Worm (Caenorhabditis elegans) whole organism, L1 larva: Measurements from ENCODE around the gene degt-1.

Experiments
- C34B4.2 ChIP-seq: sonication (generic microtip); optimal IDR thresholded peaks from 2 replicates; lab custom pipeline; 2017; ENCODE audit warnings: mild to moderate bottlenecking, missing genetic modification characterization, missing compliant biosample characterization
- F16B12.6 ChIP-seq: fragments of 150-350 bp; optimal IDR thresholded peaks from 2 replicates; lab custom pipeline; 2014; ENCODE audit warnings: missing biosample characterization, missing genetic modification characterization
- aly-2 ChIP-seq: fragments of 150-350 bp; optimal IDR thresholded peaks from 2 replicates; lab custom pipeline; 2014; ENCODE audit warnings: missing biosample characterization, missing genetic modification characterization
- ama-1 ChIP-seq: fragments of 150-350 bp; optimal IDR thresholded peaks from 2 replicates; lab custom pipeline; 2014
- blmp-1 ChIP-seq: fragments of 150-350 bp; optimal IDR thresholded peaks from 2 replicates; lab custom pipeline; 2014; ENCODE audit warnings: missing biosample characterization, missing genetic modification characterization
- ceh-8 ChIP-seq: fragments of 200-800 bp; sonication (Bioruptor generic); optimal IDR thresholded peaks from 2 replicates; lab custom pipeline; 2018; ENCODE audit warnings: mild to moderate bottlenecking, missing genetic modification characterization, moderate library complexity, missing compliant biosample characterization
- dpl-1 ChIP-seq, 3 experiments: fragments of 150-350 bp in 2 of 3; sonication (generic microtip) in 1 of 3; optimal IDR thresholded peaks; 2 replicates each; lab custom pipeline; 2014 to 2017; ENCODE audit warnings: missing biosample characterization in 3 of 3, missing genetic modification characterization in 3 of 3, missing genetic modification reagents in 3 of 3
- efl-1 ChIP-seq, 4 experiments: fragments of 150-350 bp; optimal IDR thresholded peaks in 3 of 4; peaks in 1 of 4; 1 replicate in 1 of 4; 2 replicates in 3 of 4; lab custom pipeline; 2014; ENCODE audit warnings: missing biosample characterization in 2 of 4, missing genetic modification characterization in 2 of 4, missing genetic modification reagents in 2 of 4
- egl-27 ChIP-seq, 2 experiments: fragments of 150-350 bp in 1 of 2; sonication (generic microtip); optimal IDR thresholded peaks; 3 replicates each; lab custom pipeline; 2017 to 2018; ENCODE audit warnings: missing biosample characterization in 2 of 2, missing genetic modification characterization in 2 of 2, missing genetic modification reagents in 2 of 2
- elt-2 ChIP-seq: sonication (generic microtip); optimal IDR thresholded peaks from 2 replicates; lab custom pipeline; 2016; ENCODE audit warnings: missing genetic modification characterization, mild to moderate bottlenecking, inconsistent platforms, missing compliant biosample characterization, missing genetic modification reagents
- grh-1 ChIP-seq: fragments of 200-800 bp; sonication (Bioruptor generic); IDR thresholded peaks from 2 replicates; pipeline ENCODE4 v1.3.6; 2022; ENCODE audit warnings: missing genetic modification reagents, missing genetic modification characterization, missing compliant biosample characterization
- hlh-17 ChIP-seq: fragments of 200-800 bp; sonication (Bioruptor generic); optimal IDR thresholded peaks from 2 replicates; lab custom pipeline; 2018; ENCODE audit warnings: missing genetic modification characterization, mild to moderate bottlenecking, missing compliant biosample characterization, moderate library complexity, borderline replicate concordance
- hlh-4 ChIP-seq: sonication (generic microtip); optimal IDR thresholded peaks from 2 replicates; lab custom pipeline; 2016; ENCODE audit warnings: mild to moderate bottlenecking, missing genetic modification characterization, missing compliant biosample characterization
- hpl-2 ChIP-seq: fragments of 150-350 bp; optimal IDR thresholded peaks from 2 replicates; lab custom pipeline; 2014; ENCODE audit warnings: missing biosample characterization, missing genetic modification reagents, missing genetic modification characterization
- isw-1 ChIP-seq: fragments of 200-800 bp; sonication (Bioruptor generic); IDR thresholded peaks from 2 replicates; pipeline ENCODE4 v1.3.6; 2022; ENCODE audit warnings: missing genetic modification characterization, missing compliant biosample characterization
- jun-1 ChIP-seq: fragments of 150-350 bp; optimal IDR thresholded peaks from 2 replicates; lab custom pipeline; 2014; ENCODE audit warnings: missing biosample characterization, missing genetic modification reagents, missing genetic modification characterization
- lin-14 ChIP-seq: fragments of 200-800 bp; sonication (Bioruptor generic); optimal IDR thresholded peaks from 2 replicates; lab custom pipeline; 2018; ENCODE audit warnings: mild to moderate bottlenecking, missing genetic modification characterization, moderate library complexity, missing compliant biosample characterization
- lin-35 ChIP-seq, 2 experiments: fragments of 150-350 bp; optimal IDR thresholded peaks; 2 replicates each; lab custom pipeline; 2014; ENCODE audit warnings: missing biosample characterization in 2 of 2, missing genetic modification characterization in 2 of 2, missing genetic modification reagents in 2 of 2
- lsy-2 ChIP-seq, 2 experiments: fragments of 150-350 bp; optimal IDR thresholded peaks; 2 replicates each; lab custom pipeline; 2014; ENCODE audit warnings: missing biosample characterization in 2 of 2, missing genetic modification characterization in 2 of 2
- mdl-1 ChIP-seq, 2 experiments: fragments of 150-350 bp; optimal IDR thresholded peaks; 2 replicates each; lab custom pipeline; 2014 to 2017; ENCODE audit warnings: missing biosample characterization in 2 of 2, missing genetic modification characterization in 2 of 2, inconsistent platforms in 1 of 2
- mep-1 ChIP-seq: fragments of 150-350 bp; optimal IDR thresholded peaks from 2 replicates; lab custom pipeline; 2014; ENCODE audit warnings: missing biosample characterization, missing genetic modification characterization
- nhr-77 ChIP-seq: fragments of 150-350 bp; optimal IDR thresholded peaks from 2 replicates; lab custom pipeline; 2014; ENCODE audit warnings: missing biosample characterization, missing genetic modification characterization
- nhr-84 ChIP-seq: sonication (generic microtip); optimal IDR thresholded peaks from 2 replicates; lab custom pipeline; 2017; ENCODE audit warnings: missing biosample characterization, missing genetic modification characterization
- pax-3 ChIP-seq: fragments of 200-800 bp; sonication (Bioruptor generic); optimal IDR thresholded peaks from 2 replicates; lab custom pipeline; 2018; ENCODE audit warnings: mild to moderate bottlenecking, missing genetic modification characterization, moderate library complexity, missing compliant biosample characterization
- rnt-1 ChIP-seq: sonication (generic microtip); optimal IDR thresholded peaks from 2 replicates; lab custom pipeline; 2016; ENCODE audit warnings: mild to moderate bottlenecking, missing genetic modification characterization, moderate library complexity, missing compliant biosample characterization
- skn-1 ChIP-seq: fragments of 150-350 bp; optimal IDR thresholded peaks from 2 replicates; lab custom pipeline; 2014; ENCODE audit warnings: missing biosample characterization, missing genetic modification characterization
- snu-23 ChIP-seq: sonication (generic microtip); optimal IDR thresholded peaks from 2 replicates; lab custom pipeline; 2016; ENCODE audit warnings: missing genetic modification characterization, missing compliant biosample characterization
- sox-4 ChIP-seq: sonication (generic microtip); optimal IDR thresholded peaks from 2 replicates; lab custom pipeline; 2016; ENCODE audit warnings: missing genetic modification characterization, missing compliant biosample characterization
- sptf-1 ChIP-seq: fragments of 150-350 bp; optimal IDR thresholded peaks from 2 replicates; lab custom pipeline; 2014; ENCODE audit warnings: missing biosample characterization, missing genetic modification characterization
- unc-30 ChIP-seq: sonication (generic microtip); optimal IDR thresholded peaks from 2 replicates; lab custom pipeline; 2017; ENCODE audit warnings: missing biosample characterization, missing genetic modification characterization
- unc-98 ChIP-seq: fragments of 200-800 bp; sonication (Bioruptor generic); IDR thresholded peaks from 2 replicates; pipeline ENCODE4 v1.3.6; 2022; ENCODE audit warnings: missing genetic modification characterization, missing compliant biosample characterization
- xbp-1 ChIP-seq: sonication (generic microtip); optimal IDR thresholded peaks from 2 replicates; lab custom pipeline; 2016; ENCODE audit warnings: missing genetic modification characterization, missing compliant biosample characterization
- zip-4 ChIP-seq: fragments of 200-800 bp; sonication (Bioruptor generic); optimal IDR thresholded peaks from 2 replicates; lab custom pipeline; 2018; ENCODE audit warnings: mild to moderate bottlenecking, missing genetic modification characterization, moderate library complexity, missing compliant biosample characterization
- ztf-11 ChIP-seq, 2 experiments: sonication (generic microtip); optimal IDR thresholded peaks; 2 replicates each; lab custom pipeline; 2016 to 2017; ENCODE audit warnings: missing genetic modification characterization in 2 of 2, missing biosample characterization in 1 of 2, missing compliant biosample characterization in 1 of 2

Gene degt-1

DNA sequence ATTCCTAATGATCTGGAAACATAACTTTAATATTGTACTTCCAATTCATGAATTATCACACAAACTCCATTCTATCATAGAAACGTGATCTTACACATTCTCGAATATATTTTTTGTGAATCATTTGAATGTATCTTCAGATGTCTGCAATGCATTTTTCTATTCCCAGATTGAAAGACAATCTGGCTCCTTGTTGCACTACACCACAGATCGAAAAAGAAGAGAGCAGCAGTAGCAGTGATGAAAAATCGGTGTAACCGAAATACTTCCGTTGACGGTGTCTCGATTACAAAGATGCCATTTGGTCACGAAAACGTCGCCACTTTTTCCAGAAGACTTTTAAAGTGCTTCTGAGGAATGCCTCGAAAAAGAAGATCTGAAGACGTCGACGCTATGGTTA lies at the start of gene degt-1:
TSS of gene degt-1 (plus strand) at position 301 of the 400 bp plus-strand sequence.
- TF ChIP-seq C34B4.2 = no peak
- TF ChIP-seq elt-2 = no peak
- no peak for TF ChIP-seq nhr-77
- no peak for TF ChIP-seq sox-4 (tag; lab: Kevin White, UChicago)
- TF ChIP-seq efl-1 (optimal IDR thresholded peaks at IDR 0.05; lab: Kevin White, UChicago) = no peak
- TF ChIP-seq efl-1 (GFP tag; optimal IDR thresholded peaks at IDR 0.05 in 1 of 2; lab: Kevin White, UChicago) = peak in 1 of 2 experiments; percentile 64

DNA sequence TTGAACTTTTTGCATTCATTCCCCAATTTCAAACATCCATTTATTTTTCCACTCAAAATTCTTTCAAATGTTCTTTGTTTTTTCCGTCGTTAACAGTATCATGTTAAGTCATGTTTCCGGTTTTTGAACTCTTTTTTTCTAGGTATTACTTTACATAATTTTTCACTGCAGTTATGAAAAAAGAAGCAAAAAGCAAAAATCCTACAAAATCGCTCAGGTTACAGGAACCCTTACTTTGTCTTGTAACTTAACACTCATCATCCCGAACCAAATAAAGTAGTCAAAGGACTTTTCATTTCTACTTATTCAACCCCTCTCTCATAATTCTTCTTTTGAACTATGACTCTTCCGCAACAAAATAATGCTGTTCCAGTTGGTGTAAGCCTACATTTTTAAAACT lies 48.7 kb upstream of the degt-1 start, which contains the start of gene aqp-5:
TSS of gene aqp-5 (plus strand) at position 301 of the 400 bp plus-strand sequence.
- no peak for TF ChIP-seq unc-98
- TF ChIP-seq pax-3 (tag; lab: Kevin White, UChicago) = no peak
- TF ChIP-seq mep-1 (tag; lab: Kevin White, UChicago) = no peak
- TF ChIP-seq nhr-84 (tag; lab: Kevin White, UChicago) = no peak
- TF ChIP-seq isw-1 (GFP tag; lab: Robert Waterston, UW) = no peak
- TF ChIP-seq snu-23 (GFP tag; lab: Kevin White, UChicago) = no peak
- TF ChIP-seq rnt-1 (tag; lab: Kevin White, UChicago) = no peak
- no peak for TF ChIP-seq grh-1 (GFP tag; lab: Robert Waterston, UW)
- TF ChIP-seq, all 84 proteins: peak for 0

DNA sequence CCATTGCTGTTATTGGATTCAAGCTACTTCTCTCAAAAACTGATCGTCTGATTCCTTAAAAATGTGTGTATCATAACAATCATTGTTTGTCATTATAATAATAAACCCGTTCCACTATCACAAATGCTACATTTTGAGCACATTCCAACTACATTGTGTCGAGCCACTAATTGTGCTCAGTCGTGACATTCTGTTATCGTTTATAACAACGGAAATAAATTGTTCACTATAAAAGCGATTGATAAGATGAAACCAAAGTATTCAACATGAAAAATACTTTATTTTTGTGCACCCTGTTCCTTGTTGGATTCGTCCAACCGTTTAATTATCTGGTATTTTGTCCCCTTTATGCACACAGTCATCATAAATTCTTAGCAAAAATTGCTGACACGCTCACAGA lies 47.0 kb upstream of the degt-1 start, which contains the start of gene ugt-33:
TSS of gene ugt-33 (plus strand) at position 260 of the 400 bp plus-strand sequence.
- TF ChIP-seq lin-35 (GFP tag; optimal IDR thresholded peaks at IDR 0.05; lab: Kevin White, UChicago) (peak in 1 of 2 experiments; percentile 24), ama-1 (lab: Kevin White, UChicago) (no peak), elt-2 (peak; percentile 57)

DNA sequence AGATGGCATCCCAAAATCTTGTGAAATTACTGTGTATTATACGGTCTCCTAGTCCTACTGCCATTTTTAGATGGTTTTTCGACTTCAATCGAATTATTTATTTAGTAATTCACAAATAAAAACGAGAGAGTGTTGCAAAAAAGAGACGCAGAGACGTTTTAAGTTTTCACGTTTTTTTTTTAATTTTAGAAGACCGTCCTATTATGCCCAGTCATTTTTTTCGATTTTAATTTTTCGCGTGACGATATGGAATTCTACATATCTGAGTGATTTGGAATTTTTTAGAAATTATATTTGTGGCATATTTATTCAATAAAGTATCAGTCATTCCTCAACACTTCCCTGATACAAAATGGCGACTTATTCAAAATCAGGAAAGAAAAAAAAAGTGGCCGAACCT lies 43.4 kb upstream of the degt-1 start, which contains the start of gene C35A5.4:
TSS of gene C35A5.4 (plus strand) at position 301 of the 400 bp plus-strand sequence.
- TF ChIP-seq egl-27 (tag; optimal IDR thresholded peaks at IDR 0.05; lab: Kevin White, UChicago) = no peak
- no peak for TF ChIP-seq hlh-4 (tag; lab: Kevin White, UChicago)
- no peak for TF ChIP-seq hpl-2 (GFP tag; lab: Kevin White, UChicago)
- TF ChIP-seq ama-1 (lab: Kevin White, UChicago) = no peak
- no peak for TF ChIP-seq unc-30 (tag; lab: Kevin White, UChicago)

DNA sequence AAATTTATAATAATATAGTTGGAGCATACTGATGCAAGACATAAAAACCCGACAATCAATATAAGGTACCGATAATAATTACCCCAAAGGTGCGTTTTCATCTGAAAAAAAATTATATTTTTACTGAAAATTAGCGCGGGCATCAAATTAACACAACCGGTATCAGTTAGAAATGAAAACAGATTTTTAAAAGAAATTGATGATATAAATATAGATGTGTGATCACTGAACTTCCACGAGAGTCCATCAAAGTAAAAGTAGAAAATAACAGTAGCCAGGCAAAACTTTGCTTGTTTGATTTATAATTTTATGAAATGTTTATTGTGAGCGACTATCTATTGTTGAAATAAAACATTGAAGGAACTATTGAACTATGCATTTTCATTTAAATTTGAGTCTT lies 38.8 kb upstream of the degt-1 start, which contains the start of gene C35A5.3:
TSS of gene C35A5.3 (minus strand) at position 101 of the 400 bp plus-strand sequence.
- TF ChIP-seq hlh-17 (GFP tag; lab: Kevin White, UChicago) = no peak
- TF ChIP-seq xbp-1 (tag; lab: Kevin White, UChicago) = no peak
- no peak for TF ChIP-seq dpl-1 (GFP tag; optimal IDR thresholded peaks at IDR 0.05; lab: Kevin White, UChicago)

DNA sequence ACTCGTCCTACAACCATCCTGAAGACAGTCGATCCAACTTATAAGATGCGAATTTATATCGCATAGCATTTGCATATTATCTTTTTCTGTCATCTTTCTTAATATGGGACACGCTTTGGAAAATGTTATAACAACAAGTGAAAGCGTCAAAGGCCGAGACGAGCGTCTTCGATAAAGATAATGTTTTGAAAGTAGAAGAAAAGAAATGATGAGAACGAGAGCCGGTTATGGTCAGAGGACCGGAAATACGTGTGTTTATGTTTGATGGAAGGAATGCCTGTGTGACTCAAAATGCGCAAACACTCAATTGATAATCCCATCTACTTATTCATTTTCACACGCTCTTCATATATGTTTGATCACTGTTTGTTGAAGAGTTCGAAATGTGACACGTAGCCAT lies 37.1 kb upstream of the degt-1 start, which contains the start of gene C35A5.11:
TSS of gene C35A5.11 (minus strand) at position 101 of the 400 bp plus-strand sequence.
- peak; percentile 66 for TF ChIP-seq blmp-1 (tag; lab: Kevin White, UChicago)
- TF ChIP-seq F16B12.6 (tag; lab: Kevin White, UChicago) = no peak

DNA sequence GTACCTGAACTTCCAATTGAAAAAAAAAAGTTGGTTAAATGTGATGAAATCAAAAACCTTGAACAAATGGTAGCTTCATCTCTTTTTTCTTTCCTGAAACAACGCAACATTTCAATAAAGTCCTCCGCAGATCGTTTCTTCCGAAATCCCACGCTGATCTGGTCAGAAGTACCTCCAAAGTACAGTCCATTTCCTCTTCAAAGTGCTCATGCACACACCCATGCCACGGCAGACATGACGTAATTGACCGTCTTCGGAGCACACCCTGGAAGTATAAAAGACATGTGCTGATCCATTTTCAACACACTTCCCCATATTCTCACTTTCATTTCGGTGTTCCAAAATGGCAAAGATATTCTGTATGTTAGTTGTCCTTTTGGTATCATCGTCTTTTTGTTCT lies 36.2 kb upstream of the degt-1 start, which contains the start of gene C35A5.10:
TSS of gene C35A5.10 (plus strand) at position 301 of the 400 bp plus-strand sequence.
- TF ChIP-seq zip-4 (GFP tag; lab: Kevin White, UChicago) = no peak
- TF ChIP-seq lin-14 (GFP tag; lab: Kevin White, UChicago) = no peak
- no peak for TF ChIP-seq lsy-2 (tag; optimal IDR thresholded peaks at IDR 0.05; lab: Kevin White, UChicago)
- TF ChIP-seq ceh-8 (GFP tag; lab: Kevin White, UChicago) = no peak
- TF ChIP-seq ztf-11 (tag; optimal IDR thresholded peaks at IDR 0.05; lab: Kevin White, UChicago) = no peak
- no peak for TF ChIP-seq mdl-1 (tag; optimal IDR thresholded peaks at IDR 0.05; lab: Kevin White, UChicago)
- TF ChIP-seq C34B4.2 = no peak
- no peak for TF ChIP-seq aly-2 (tag; lab: Kevin White, UChicago)
- no peak for TF ChIP-seq egl-27 (tag; optimal IDR thresholded peaks at IDR 0.05; lab: Kevin White, UChicago)
- no peak for TF ChIP-seq lin-35 (GFP tag; optimal IDR thresholded peaks at IDR 0.05; lab: Kevin White, UChicago)
- TF ChIP-seq sptf-1 (tag; lab: Kevin White, UChicago) = no peak
- TF ChIP-seq jun-1 (tag; lab: Kevin White, UChicago) = no peak
- no peak for TF ChIP-seq skn-1 (tag; lab: Kevin White, UChicago)
